Worm (Caenorhabditis elegans) whole organism, L1 larva: ENCODE data around the gene rpi-1.

Experiments used
- C16A3.4 ChIP-seq: fragments of 150-350 bp; optimal IDR thresholded peaks from 2 replicates; lab custom pipeline; 2014; ENCODE audit warnings: missing biosample characterization, missing genetic modification characterization
- dsc-1 ChIP-seq: sonication (generic microtip); optimal IDR thresholded peaks from 2 replicates; lab custom pipeline; 2016; ENCODE audit warnings: mild to moderate bottlenecking, missing genetic modification characterization, missing compliant biosample characterization

DNA sequence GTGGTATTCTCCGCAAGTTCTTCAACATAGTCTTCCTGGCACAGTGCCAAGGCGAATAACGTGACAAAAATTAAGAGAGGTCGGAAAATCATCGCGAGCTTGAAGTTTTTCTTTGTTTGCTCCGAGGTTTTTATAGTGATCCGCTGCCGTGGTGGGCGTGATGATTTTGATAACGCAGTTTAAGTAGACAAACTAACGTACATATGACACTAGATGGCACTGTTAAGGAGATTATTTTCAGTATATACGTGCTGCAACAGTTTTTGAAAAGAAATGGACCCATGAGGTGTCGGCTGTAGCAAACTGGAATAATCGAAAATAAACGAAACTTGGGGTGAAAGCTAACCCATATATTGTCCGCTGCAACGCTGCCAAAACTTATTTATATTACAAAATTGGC lies 40.0 kb upstream of the rpi-1 start, which contains the start of gene F01D5.5:
- TF ChIP-seq dsc-1 (no peak), C16A3.4 (tag; lab: Kevin White, UChicago) (no peak)
